Worm (Caenorhabditis elegans) whole organism, young adult: ENCODE results near the gene lfi-1.

Experiments
- B0035.1 ChIP-seq: sonication (generic microtip); optimal IDR thresholded peaks from 2 replicates; lab custom pipeline; 2016; ENCODE audit warnings: missing genetic modification characterization, mild to moderate bottlenecking, missing compliant biosample characterization, missing genotype, missing genetic modification reagents
- F33H1.4 ChIP-seq: fragments of 200-800 bp; sonication (Bioruptor generic); IDR thresholded peaks from 2 replicates; pipeline ENCODE4 v1.3.6; 2022; ENCODE audit warnings: missing genetic modification reagents, missing genetic modification characterization, missing compliant biosample characterization
- F37B4.10 ChIP-seq: fragments of 200-800 bp; sonication (Bioruptor generic); IDR thresholded peaks from 2 replicates; pipeline ENCODE4 v1.3.6; 2022; ENCODE audit warnings: missing genetic modification characterization, missing compliant biosample characterization
- F39B2.1 ChIP-seq: fragments of 200-800 bp; sonication (Bioruptor generic); IDR thresholded peaks from 2 replicates; pipeline ENCODE4 v1.3.6; 2022; ENCODE audit warnings: missing genetic modification reagents, missing genetic modification characterization, missing compliant biosample characterization
- F52B5.7 ChIP-seq: sonication (generic microtip); optimal IDR thresholded peaks from 2 replicates; lab custom pipeline; 2016; ENCODE audit warnings: mild to moderate bottlenecking, missing genetic modification characterization, missing compliant biosample characterization
- F55B11.4 ChIP-seq: sonication (generic microtip); optimal IDR thresholded peaks from 2 replicates; lab custom pipeline; 2016; ENCODE audit warnings: missing compliant biosample characterization, missing genetic modification characterization, borderline replicate concordance; ENCODE audit not compliant: insufficient read depth
- K11D2.4 ChIP-seq: fragments of 200-800 bp; sonication (Bioruptor generic); IDR thresholded peaks from 2 replicates; pipeline ENCODE4 v1.3.6; 2022; ENCODE audit warnings: missing genetic modification reagents, missing genetic modification characterization, missing compliant biosample characterization
- K12H6.12 ChIP-seq: fragments of 200-800 bp; sonication (Bioruptor generic); optimal IDR thresholded peaks from 2 replicates; lab custom pipeline; 2018; ENCODE audit warnings: mild to moderate bottlenecking, missing genetic modification characterization, missing compliant biosample characterization
- Y53F4B.3 ChIP-seq: fragments of 200-800 bp; sonication (Bioruptor generic); IDR thresholded peaks from 2 replicates; pipeline ENCODE4 v1.3.6; 2022; ENCODE audit warnings: missing genetic modification reagents, missing genetic modification characterization, missing compliant biosample characterization
- Y95B8A.8 ChIP-seq: fragments of 200-800 bp; sonication (Bioruptor generic); IDR thresholded peaks from 2 replicates; pipeline ENCODE4 v1.3.6; 2022; ENCODE audit warnings: missing genetic modification reagents, missing genetic modification characterization, missing compliant biosample characterization
- ZK185.1 ChIP-seq: sonication (generic microtip); optimal IDR thresholded peaks from 2 replicates; lab custom pipeline; 2016; ENCODE audit warnings: mild to moderate bottlenecking, missing genetic modification characterization, missing compliant biosample characterization; ENCODE audit not compliant: poor library complexity, severe bottlenecking
- akir-1 ChIP-seq: fragments of 200-800 bp; sonication (Bioruptor generic); optimal IDR thresholded peaks from 2 replicates; lab custom pipeline; 2018; ENCODE audit warnings: mild to moderate bottlenecking, missing genetic modification characterization, moderate library complexity, missing compliant biosample characterization
- aptf-3 ChIP-seq: fragments of 200-800 bp; sonication (Bioruptor generic); IDR thresholded peaks from 2 replicates; pipeline ENCODE4 v1.3.6; 2022; ENCODE audit warnings: missing genetic modification characterization, missing compliant biosample characterization
- atf-7 ChIP-seq: sonication (generic microtip); optimal IDR thresholded peaks from 2 replicates; lab custom pipeline; 2017; ENCODE audit warnings: mild to moderate bottlenecking, missing genetic modification characterization, missing compliant biosample characterization
- athp-1 ChIP-seq: sonication (generic microtip); optimal IDR thresholded peaks from 2 replicates; lab custom pipeline; 2017; ENCODE audit warnings: mild to moderate bottlenecking, missing genetic modification characterization, missing compliant biosample characterization
- attf-6 ChIP-seq: fragments of 200-800 bp; sonication (Bioruptor generic); IDR thresholded peaks from 2 replicates; pipeline ENCODE4 v1.3.6; 2022; ENCODE audit warnings: missing genetic modification reagents, missing genetic modification characterization, missing compliant biosample characterization
- bed-1 ChIP-seq: fragments of 200-800 bp; sonication (Bioruptor generic); IDR thresholded peaks from 2 replicates; pipeline ENCODE4 v1.3.6; 2022; ENCODE audit warnings: missing genetic modification reagents, missing genetic modification characterization, missing compliant biosample characterization
- bed-2 ChIP-seq: fragments of 200-800 bp; sonication (Bioruptor generic); IDR thresholded peaks from 2 replicates; pipeline ENCODE4 v1.3.6; 2022; ENCODE audit warnings: missing genetic modification reagents, missing genetic modification characterization, missing compliant biosample characterization
- ccch-3 ChIP-seq: fragments of 200-800 bp; sonication (Bioruptor generic); optimal IDR thresholded peaks from 2 replicates; lab custom pipeline; 2018; ENCODE audit warnings: mild to moderate bottlenecking, missing genetic modification characterization, missing compliant biosample characterization
- ceh-58 ChIP-seq: fragments of 200-800 bp; sonication (Bioruptor generic); IDR thresholded peaks from 2 replicates; pipeline ENCODE4 v1.3.6; 2022; ENCODE audit warnings: missing genetic modification characterization, missing compliant biosample characterization
- dpl-1 ChIP-seq: fragments of 150-350 bp; optimal IDR thresholded peaks from 2 replicates; lab custom pipeline; 2014; ENCODE audit warnings: missing biosample characterization, missing genetic modification reagents, missing genetic modification characterization
- egl-18 ChIP-seq: fragments of 200-800 bp; sonication (Bioruptor generic); IDR thresholded peaks from 2 replicates; pipeline ENCODE4 v1.3.6; 2022; ENCODE audit warnings: missing genetic modification reagents, missing genetic modification characterization, missing compliant biosample characterization
- ekl-4 ChIP-seq: fragments of 200-800 bp; sonication (Bioruptor generic); IDR thresholded peaks from 2 replicates; pipeline ENCODE4 v1.3.6; 2022; ENCODE audit warnings: missing genetic modification reagents, missing genetic modification characterization, missing compliant biosample characterization
- gei-17 ChIP-seq: fragments of 200-800 bp; sonication (Bioruptor generic); optimal IDR thresholded peaks from 2 replicates; lab custom pipeline; 2018; ENCODE audit warnings: mild to moderate bottlenecking, missing genetic modification characterization, missing compliant biosample characterization
- him-1 ChIP-seq: sonication (generic microtip); optimal IDR thresholded peaks from 2 replicates; lab custom pipeline; 2016; ENCODE audit warnings: missing genotype, missing genetic modification reagents, missing genetic modification characterization, missing compliant biosample characterization
- hlh-26 ChIP-seq: fragments of 200-800 bp; sonication (Bioruptor generic); conservative IDR thresholded peaks from 2 replicates; pipeline ENCODE4 v1.3.6; 2022; ENCODE audit warnings: missing genetic modification reagents, missing genetic modification characterization, missing compliant biosample characterization
- hmg-1.2 ChIP-seq: fragments of 200-800 bp; sonication (Bioruptor generic); IDR thresholded peaks from 2 replicates; pipeline ENCODE4 v1.3.6; 2022; ENCODE audit warnings: missing genetic modification reagents, missing genetic modification characterization, missing compliant biosample characterization
- hmg-20 ChIP-seq: fragments of 200-800 bp; sonication (Bioruptor generic); IDR thresholded peaks from 2 replicates; pipeline ENCODE4 v1.3.6; 2022; ENCODE audit warnings: missing genetic modification reagents, missing genetic modification characterization, missing compliant biosample characterization
- lin-40 ChIP-seq: sonication (generic microtip); optimal IDR thresholded peaks from 2 replicates; lab custom pipeline; 2016; ENCODE audit warnings: missing genetic modification characterization, mild to moderate bottlenecking, missing compliant biosample characterization, missing genotype, missing genetic modification reagents
- lir-1 ChIP-seq: fragments of 200-800 bp; sonication (Bioruptor generic); conservative IDR thresholded peaks from 2 replicates; pipeline ENCODE4 v1.3.6; 2022; ENCODE audit warnings: missing genetic modification reagents, missing genetic modification characterization, missing compliant biosample characterization
- lsl-1 ChIP-seq: fragments of 200-800 bp; sonication (Bioruptor generic); optimal IDR thresholded peaks from 2 replicates; lab custom pipeline; 2018; ENCODE audit warnings: mild to moderate bottlenecking, missing genetic modification characterization, moderate library complexity, missing compliant biosample characterization
- madf-6 ChIP-seq: fragments of 200-800 bp; sonication (Bioruptor generic); IDR thresholded peaks from 2 replicates; pipeline ENCODE4 v1.3.6; 2022; ENCODE audit warnings: missing genetic modification reagents, missing genetic modification characterization, missing compliant biosample characterization
- mes-4 ChIP-seq: sonication (generic microtip); optimal IDR thresholded peaks from 2 replicates; lab custom pipeline; 2016; ENCODE audit warnings: missing genotype, missing genetic modification characterization, missing compliant biosample characterization
- mxl-1 ChIP-seq: sonication (generic microtip); optimal IDR thresholded peaks from 2 replicates; lab custom pipeline; 2016; ENCODE audit warnings: missing genetic modification characterization, missing compliant biosample characterization
- pha-4 ChIP-seq: fragments of 150-350 bp; sonication (generic microtip); optimal IDR thresholded peaks from 2 replicates; lab custom pipeline; 2014; ENCODE audit warnings: missing biosample characterization, missing genetic modification reagents, missing genetic modification characterization
- sea-2 ChIP-seq: fragments of 200-800 bp; sonication (Bioruptor generic); IDR thresholded peaks from 2 replicates; pipeline ENCODE4 v1.3.6; 2022; ENCODE audit warnings: missing genetic modification characterization, missing compliant biosample characterization
- tbp1 ChIP-seq: fragments of 200-800 bp; sonication (Bioruptor generic); optimal IDR thresholded peaks from 2 replicates; lab custom pipeline; 2018; ENCODE audit warnings: mild to moderate bottlenecking, missing genetic modification characterization, missing compliant biosample characterization
- tlf-1 ChIP-seq: fragments of 200-800 bp; sonication (Bioruptor generic); optimal IDR thresholded peaks from 2 replicates; lab custom pipeline; 2018; ENCODE audit warnings: mild to moderate bottlenecking, missing genetic modification characterization, missing compliant biosample characterization
- unc-130 ChIP-seq: sonication (generic microtip); optimal IDR thresholded peaks from 2 replicates; lab custom pipeline; 2016; ENCODE audit warnings: missing genetic modification reagents, missing genetic modification characterization, missing compliant biosample characterization
- xnd-1 ChIP-seq: sonication (generic microtip); optimal IDR thresholded peaks from 2 replicates; lab custom pipeline; 2016; ENCODE audit warnings: missing genotype, missing genetic modification reagents, missing genetic modification characterization, missing compliant biosample characterization

lfi-1 gene

DNA sequence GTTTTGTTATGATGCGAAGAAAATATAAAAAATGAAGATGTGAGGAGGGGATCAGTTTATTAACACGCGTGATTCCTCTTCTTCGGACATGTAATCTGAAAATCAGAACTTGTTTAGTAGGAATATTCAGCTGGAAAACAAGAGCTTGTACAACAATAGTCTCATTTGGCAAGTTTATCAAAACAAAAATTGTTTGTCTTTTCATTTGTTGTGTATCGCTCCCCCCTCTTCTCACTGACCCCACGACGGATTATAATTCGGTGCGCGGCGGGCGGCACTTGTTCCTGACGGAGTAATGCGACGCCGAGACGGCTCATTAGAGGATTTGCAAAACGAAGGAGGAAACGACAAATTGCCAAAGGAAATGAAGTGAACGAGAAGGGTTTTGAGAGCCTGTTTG, 57.2 kb downstream of the lfi-1 start, which contains the start of gene ZC449.4:
Gene ZC449.4, minus strand, starts transcription at position 101 of the 400 bp plus-strand sequence.
- TF ChIP-seq him-1 (tag; lab: Kevin White, UChicago) (no peak), ceh-58 (no peak), ekl-4 (GFP tag; lab: Robert Waterston, UW) (no peak), F33H1.4 (no peak), ccch-3 (no peak), pha-4 (no peak), hmg-1.2 (GFP tag; lab: Robert Waterston, UW) (no peak)

DNA sequence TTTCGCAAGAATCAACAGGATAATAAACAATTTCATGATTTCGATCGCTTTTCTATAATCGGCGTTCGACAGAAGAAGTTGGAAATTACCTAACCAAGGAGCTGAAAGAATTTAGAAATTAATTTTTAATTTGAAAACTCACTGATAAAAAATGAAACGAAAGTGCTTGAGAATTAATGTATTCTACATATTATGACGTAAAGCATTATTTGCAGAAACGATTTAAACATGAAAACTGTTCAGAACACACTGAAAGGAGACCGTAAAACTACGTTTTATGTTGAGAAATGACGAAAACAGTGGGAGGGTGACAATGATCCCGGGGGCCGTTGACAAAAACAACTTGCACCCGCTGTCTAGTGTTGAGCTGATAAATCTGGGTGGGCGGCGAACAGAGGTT, 61.0 kb downstream of the lfi-1 start, which contains the start of gene ZC449.5:
Gene ZC449.5, minus strand, starts transcription at position 101 of the 400 bp plus-strand sequence.
- no peak for TF ChIP-seq F39B2.1 (GFP tag; lab: Robert Waterston, UW)
- TF ChIP-seq ZK185.1, result no peak
- no peak for TF ChIP-seq gei-17 (GFP tag; lab: Kevin White, UChicago)
- TF ChIP-seq hlh-26 (GFP tag; lab: Robert Waterston, UW), result no peak
- TF ChIP-seq atf-7 (tag; lab: Kevin White, UChicago), result no peak

ce11 chrX:5038812-5039211, 62.2 kb downstream of the lfi-1 start:
- TF ChIP-seq bed-2 (GFP tag; lab: Robert Waterston, UW), result no peak
- no peak for TF ChIP-seq lir-1 (GFP tag; lab: Robert Waterston, UW)
- TF ChIP-seq akir-1 (GFP tag; lab: Kevin White, UChicago), result no peak
- TF ChIP-seq athp-1 (tag; lab: Kevin White, UChicago), result no peak
- no peak for TF ChIP-seq tlf-1 (GFP tag; lab: Kevin White, UChicago)
- TF ChIP-seq Y95B8A.8 (GFP tag; lab: Robert Waterston, UW), result no peak
- no peak for TF ChIP-seq tbp1
- no peak for TF ChIP-seq lin-40 (tag; lab: Kevin White, UChicago)
- TF ChIP-seq madf-6, result no peak
- TF ChIP-seq xnd-1 (tag; lab: Kevin White, UChicago), result no peak
- no peak for TF ChIP-seq hmg-1.2 (GFP tag; lab: Robert Waterston, UW)
- TF ChIP-seq sea-2, result no peak
- no peak for TF ChIP-seq K12H6.12
- TF ChIP-seq aptf-3, result no peak
- no peak for TF ChIP-seq dpl-1 (GFP tag; lab: Kevin White, UChicago)
- TF ChIP-seq mxl-1 (tag; lab: Kevin White, UChicago), result no peak
- no peak for TF ChIP-seq attf-6 (GFP tag; lab: Robert Waterston, UW)
- no peak for TF ChIP-seq egl-18 (GFP tag; lab: Robert Waterston, UW)
- TF ChIP-seq B0035.1 (tag; lab: Kevin White, UChicago), result no peak
- no peak for TF ChIP-seq ZK185.1

- no peak for TF ChIP-seq Y53F4B.3 (GFP tag; lab: Robert Waterston, UW)
- TF ChIP-seq ZK185.1, result no peak
- TF ChIP-seq bed-1 (GFP tag; lab: Robert Waterston, UW), result no peak
- no peak for TF ChIP-seq unc-130
- TF ChIP-seq hmg-20 (GFP tag; lab: Robert Waterston, UW), result no peak
- no peak for TF ChIP-seq F37B4.10
- no peak for TF ChIP-seq mes-4 (tag; lab: Kevin White, UChicago)
- no peak for TF ChIP-seq lsl-1
- TF ChIP-seq F52B5.7 (tag; lab: Kevin White, UChicago), result no peak
- TF ChIP-seq F55B11.4 (tag; lab: Kevin White, UChicago), result no peak
- TF ChIP-seq K12H6.12, result no peak
- no peak for TF ChIP-seq K11D2.4 (GFP tag; lab: Robert Waterston, UW)
Observed at ce11 chrX:5040038-5040437, 63.4 kb downstream of the lfi-1 start.
